Worm (Caenorhabditis elegans) whole organism, L4 larva: ENCODE data around the gene ver-1.

Experiments used
- D1046.2 ChIP-seq: fragments of 200-800 bp; sonication (Bioruptor generic); IDR thresholded peaks from 2 replicates; pipeline ENCODE4 v1.3.6; 2022; ENCODE audit warnings: missing genetic modification characterization, missing compliant biosample characterization
- F10B5.3 ChIP-seq: sonication (generic microtip); optimal IDR thresholded peaks from 2 replicates; lab custom pipeline; 2016; ENCODE audit warnings: mild to moderate bottlenecking, missing genetic modification characterization, missing compliant biosample characterization
- F44E2.7 ChIP-seq: fragments of 200-800 bp; sonication (Bioruptor generic); IDR thresholded peaks from 2 replicates; pipeline ENCODE4 v2.1.2; 2022; ENCODE audit warnings: missing genetic modification characterization, missing compliant biosample characterization
- F49E8.2 ChIP-seq: sonication (generic microtip); optimal IDR thresholded peaks from 2 replicates; lab custom pipeline; 2016; ENCODE audit warnings: missing compliant biosample characterization, mild to moderate bottlenecking, missing genetic modification characterization, borderline replicate concordance
- Y105C5A.15 ChIP-seq: fragments of 200-800 bp; sonication (Bioruptor generic); IDR thresholded peaks from 2 replicates; pipeline ENCODE4 v1.3.6; 2022; ENCODE audit warnings: missing genetic modification characterization, missing compliant biosample characterization
- Y5F2A.4 ChIP-seq: fragments of 200-800 bp; sonication (Bioruptor generic); optimal IDR thresholded peaks from 2 replicates; lab custom pipeline; 2018; ENCODE audit warnings: mild to moderate bottlenecking, missing genetic modification characterization, missing compliant biosample characterization
- ZK546.5 ChIP-seq, 2 experiments: sonication (generic microtip); optimal IDR thresholded peaks; 2 replicates each; lab custom pipeline; 2017; ENCODE audit warnings: missing biosample characterization in 2 of 2, missing genetic modification characterization in 2 of 2
- aha-1 ChIP-seq: fragments of 150-350 bp; peaks from one replicate; lab custom pipeline; 2014; ENCODE audit warnings: missing biosample characterization, missing genetic modification characterization
- aly-2 ChIP-seq: sonication (generic microtip); optimal IDR thresholded peaks from 2 replicates; lab custom pipeline; 2018; ENCODE audit warnings: missing biosample characterization, missing genetic modification characterization
- ama-1 ChIP-seq: fragments of 150-350 bp; optimal IDR thresholded peaks from 2 replicates; lab custom pipeline; 2014; ENCODE audit warnings: inconsistent platforms, mixed read lengths
- ceh-20 ChIP-seq: fragments of 200-800 bp; sonication (Bioruptor generic); IDR thresholded peaks from 2 replicates; pipeline ENCODE4 v1.3.6; 2022; ENCODE audit warnings: missing genetic modification reagents, missing genetic modification characterization, missing compliant biosample characterization
- ceh-28 ChIP-seq: fragments of 150-350 bp; optimal IDR thresholded peaks from 2 replicates; lab custom pipeline; 2014; ENCODE audit warnings: missing biosample characterization, missing genetic modification reagents, missing genetic modification characterization
- ceh-32 ChIP-seq: sonication (generic microtip); optimal IDR thresholded peaks from 2 replicates; lab custom pipeline; 2016; ENCODE audit warnings: mild to moderate bottlenecking, missing genetic modification characterization, missing compliant biosample characterization; ENCODE audit not compliant: poor library complexity
- ceh-82 ChIP-seq: sonication (generic microtip); optimal IDR thresholded peaks from 2 replicates; lab custom pipeline; 2017; ENCODE audit warnings: missing biosample characterization, missing genetic modification characterization
- ces-1 ChIP-seq: fragments of 150-350 bp; sonication (generic microtip); optimal IDR thresholded peaks from 4 replicates; lab custom pipeline; 2014; ENCODE audit warnings: missing biosample characterization, missing genetic modification reagents, missing genetic modification characterization
- ctbp-1 ChIP-seq: fragments of 200-800 bp; sonication (Bioruptor generic); IDR thresholded peaks from 2 replicates; pipeline ENCODE4 v1.3.6; 2022; ENCODE audit warnings: missing genetic modification reagents, missing genetic modification characterization, missing compliant biosample characterization
- daf-12 ChIP-seq: fragments of 150-350 bp; optimal IDR thresholded peaks from 2 replicates; lab custom pipeline; 2014; ENCODE audit warnings: missing biosample characterization, missing genetic modification reagents, missing genetic modification characterization
- dmd-6 ChIP-seq: fragments of 200-800 bp; sonication (Bioruptor generic); IDR thresholded peaks from 2 replicates; pipeline ENCODE4 v1.3.6; 2022; ENCODE audit warnings: missing genetic modification reagents, missing genetic modification characterization, missing compliant biosample characterization
- fkh-10 ChIP-seq: fragments of 150-350 bp; optimal IDR thresholded peaks from 2 replicates; lab custom pipeline; 2014; ENCODE audit warnings: missing biosample characterization, missing genetic modification reagents, missing genetic modification characterization
- hif-1 ChIP-seq, 2 experiments: sonication (generic microtip); optimal IDR thresholded peaks; 2 replicates each; lab custom pipeline; 2016 to 2017; ENCODE audit warnings: missing compliant biosample characterization in 2 of 2, missing genetic modification characterization in 2 of 2, missing genetic modification reagents in 2 of 2, missing genotype in 2 of 2, mild to moderate bottlenecking in 1 of 2
- hlh-11 ChIP-seq: fragments of 200-800 bp; sonication (Bioruptor generic); optimal IDR thresholded peaks from 2 replicates; lab custom pipeline; 2018; ENCODE audit warnings: mild to moderate bottlenecking, missing genetic modification characterization, missing compliant biosample characterization
- jun-1 ChIP-seq: fragments of 150-350 bp; optimal IDR thresholded peaks from 2 replicates; lab custom pipeline; 2014; ENCODE audit warnings: missing biosample characterization, missing genetic modification reagents, missing genetic modification characterization
- lin-29 ChIP-seq: fragments of 200-800 bp; sonication (Bioruptor generic); IDR thresholded peaks from 2 replicates; pipeline ENCODE4 v1.3.6; 2022; ENCODE audit warnings: missing genetic modification reagents, missing genetic modification characterization, missing compliant biosample characterization
- lir-3 ChIP-seq: sonication (generic microtip); optimal IDR thresholded peaks from 2 replicates; lab custom pipeline; 2016; ENCODE audit warnings: mild to moderate bottlenecking, missing genetic modification characterization, missing compliant biosample characterization
- lsy-2 ChIP-seq, 2 experiments: fragments of 150-350 bp in 1 of 2; sonication (generic microtip) in 1 of 2; optimal IDR thresholded peaks; 2 replicates each; lab custom pipeline; 2014 to 2017; ENCODE audit warnings: missing biosample characterization in 2 of 2, missing genetic modification characterization in 2 of 2
- madf-9 ChIP-seq: fragments of 200-800 bp; sonication (Bioruptor generic); conservative IDR thresholded peaks from 2 replicates; pipeline ENCODE4 v1.3.6; 2022; ENCODE audit warnings: missing genetic modification reagents, missing genetic modification characterization, missing compliant biosample characterization
- mdt-29 ChIP-seq: fragments of 200-800 bp; sonication (Bioruptor generic); IDR thresholded peaks from 2 replicates; pipeline ENCODE4 v1.3.6; 2022; ENCODE audit warnings: missing genetic modification reagents, missing genetic modification characterization, missing compliant biosample characterization
- mxl-3 ChIP-seq: fragments of 200-800 bp; sonication (Bioruptor generic); optimal IDR thresholded peaks from 2 replicates; lab custom pipeline; 2018; ENCODE audit warnings: mild to moderate bottlenecking, missing genetic modification characterization, missing compliant biosample characterization
- nhr-10 ChIP-seq: fragments of 150-350 bp; optimal IDR thresholded peaks from 2 replicates; lab custom pipeline; 2014; ENCODE audit warnings: missing biosample characterization, missing genetic modification characterization
- nhr-237 ChIP-seq: sonication (generic microtip); optimal IDR thresholded peaks from 2 replicates; lab custom pipeline; 2017; ENCODE audit warnings: missing biosample characterization, missing genetic modification characterization
- nhr-28 ChIP-seq: fragments of 150-350 bp; optimal IDR thresholded peaks from 2 replicates; lab custom pipeline; 2014; ENCODE audit warnings: missing biosample characterization, missing genetic modification characterization
- nhr-6 ChIP-seq: fragments of 150-350 bp; optimal IDR thresholded peaks from 2 replicates; lab custom pipeline; 2014; ENCODE audit warnings: missing biosample characterization, missing genetic modification characterization
- nhr-77 ChIP-seq: fragments of 150-350 bp; optimal IDR thresholded peaks from 2 replicates; lab custom pipeline; 2014; ENCODE audit warnings: missing biosample characterization, missing genetic modification characterization
- php-3 ChIP-seq: fragments of 200-800 bp; sonication (Bioruptor generic); IDR thresholded peaks from 2 replicates; pipeline ENCODE4 v1.3.6; 2022; ENCODE audit warnings: missing genetic modification reagents, missing genetic modification characterization, missing compliant biosample characterization
- sdz-12 ChIP-seq: fragments of 200-800 bp; sonication (Bioruptor generic); optimal IDR thresholded peaks from 2 replicates; lab custom pipeline; 2018; ENCODE audit warnings: mild to moderate bottlenecking, missing genetic modification characterization, missing compliant biosample characterization
- spr-1 ChIP-seq: sonication (generic microtip); optimal IDR thresholded peaks from 2 replicates; lab custom pipeline; 2016; ENCODE audit warnings: mild to moderate bottlenecking, missing genetic modification characterization, missing compliant biosample characterization
- tra-1 ChIP-seq: fragments of 200-800 bp; sonication (Bioruptor generic); IDR thresholded peaks from 2 replicates; pipeline ENCODE4 v1.3.6; 2022; ENCODE audit warnings: missing genetic modification reagents, missing genetic modification characterization, missing compliant biosample characterization
- unc-39 ChIP-seq: sonication (generic microtip); optimal IDR thresholded peaks from 2 replicates; lab custom pipeline; 2017; ENCODE audit warnings: missing biosample characterization, missing genetic modification characterization
- unc-62 ChIP-seq, 3 experiments: fragments of 150-350 bp in 1 of 3; sonication (generic microtip); optimal IDR thresholded peaks in 2 of 3; peaks in 1 of 3; 1 replicate in 1 of 3; 2 replicates in 2 of 3; lab custom pipeline; 2014 to 2017; ENCODE audit warnings: missing biosample characterization in 3 of 3, missing genetic modification characterization in 3 of 3, missing genetic modification reagents in 3 of 3, missing genotype in 1 of 3
- vab-7 ChIP-seq: fragments of 200-800 bp; sonication (Bioruptor generic); IDR thresholded peaks from 2 replicates; pipeline ENCODE4 v1.3.6; 2022; ENCODE audit warnings: missing genetic modification reagents, missing genetic modification characterization, missing compliant biosample characterization
- zag-1 ChIP-seq: fragments of 150-350 bp; optimal IDR thresholded peaks from 2 replicates; lab custom pipeline; 2014; ENCODE audit warnings: missing biosample characterization, missing genetic modification characterization
- zfp-2 ChIP-seq: sonication (generic microtip); optimal IDR thresholded peaks from 2 replicates; lab custom pipeline; 2016; ENCODE audit warnings: mild to moderate bottlenecking, missing genetic modification characterization, missing compliant biosample characterization
- zfp-3 ChIP-seq: fragments of 200-800 bp; sonication (Bioruptor generic); conservative IDR thresholded peaks from 2 replicates; pipeline ENCODE4 v1.3.6; 2022; ENCODE audit warnings: missing genetic modification reagents, missing genetic modification characterization, missing compliant biosample characterization
- zip-2 ChIP-seq: fragments of 150-350 bp; optimal IDR thresholded peaks from 2 replicates; lab custom pipeline; 2014; ENCODE audit warnings: missing biosample characterization, missing genetic modification characterization
- ztf-11 ChIP-seq: fragments of 150-350 bp; optimal IDR thresholded peaks from 2 replicates; lab custom pipeline; 2014; ENCODE audit warnings: missing biosample characterization, missing genetic modification characterization

The ver-1 gene

ce11 chrIII:156645-157044, at the start of gene ver-1, which contains the start of gene zig-13:
ver-1 (plus strand) TSS chrIII:156824.
zig-13 (minus strand) TSS chrIII:156745.
- TF ChIP-seq F49E8.2 (tag; lab: Kevin White, UChicago) (no peak), zag-1 (no peak), Y5F2A.4 (GFP tag; lab: Kevin White, UChicago) (no peak)

- TF ChIP-seq ztf-11 (tag; lab: Kevin White, UChicago) (no peak), daf-12 (tag; lab: Kevin White, UChicago) (no peak), mxl-3 (GFP tag; lab: Kevin White, UChicago) (no peak), unc-39 (tag; lab: Kevin White, UChicago) (no peak), ceh-82 (tag; lab: Kevin White, UChicago) (no peak), hif-1 (tag; optimal IDR thresholded peaks at IDR 0.05; lab: Kevin White, UChicago) (no peak), F10B5.3 (no peak), nhr-6 (no peak), jun-1 (no peak), aly-2 (tag; lab: Kevin White, UChicago) (no peak), Y5F2A.4 (GFP tag; lab: Kevin White, UChicago) (no peak), nhr-28 (tag; lab: Kevin White, UChicago) (no peak), zfp-3 (GFP tag; lab: Robert Waterston, UW) (no peak), fkh-10 (GFP tag; lab: Kevin White, UChicago) (no peak), madf-9 (no peak), hlh-11 (tag; lab: Kevin White, UChicago) (no peak), ceh-28 (tag; lab: Kevin White, UChicago) (no peak)
Measured at ce11 chrIII:114603-115002, 42.0 kb upstream of the ver-1 start, which contains the start of gene C29F9.6. C29F9.6 (plus strand) TSS chrIII:114903.

- TF ChIP-seq nhr-237: no peak
- no peak for TF ChIP-seq tra-1 (GFP tag; lab: Robert Waterston, UW)
- peak in 1 of 2 experiments; percentile 59 for TF ChIP-seq unc-62 (GFP tag; optimal IDR thresholded peaks at IDR 0.05 in 1 of 2; lab: Kevin White, UChicago)
- TF ChIP-seq unc-62 (tag; optimal IDR thresholded peaks at IDR 0.05; lab: Kevin White, UChicago): no peak
- no peak for TF ChIP-seq ceh-32
Measured at ce11 chrIII:117210-117609, 39.4 kb upstream of the ver-1 start, which contains the start of gene C29F9.5. C29F9.5 (plus strand) TSS chrIII:117510.

- TF ChIP-seq ama-1 (lab: Kevin White, UChicago) (no peak), aha-1 (tag; lab: Kevin White, UChicago) (peak; percentile 91)
Measured at ce11 chrIII:117857-118256, 38.8 kb upstream of the ver-1 start.

ce11 chrIII:120199-120598, 36.4 kb upstream of the ver-1 start, which contains the start of gene pals-24:
pals-24 (plus strand) TSS chrIII:120435.
- TF ChIP-seq ZK546.5 (tag; optimal IDR thresholded peaks at IDR 0.05; lab: Kevin White, UChicago): no peak
- TF ChIP-seq sdz-12: no peak
- TF ChIP-seq ztf-11 (tag; lab: Kevin White, UChicago): no peak
- no peak for TF ChIP-seq aly-2 (tag; lab: Kevin White, UChicago)
- no peak for TF ChIP-seq Y105C5A.15
- TF ChIP-seq hlh-11 (tag; lab: Kevin White, UChicago): peak; percentile 74
- no peak for TF ChIP-seq spr-1 (tag; lab: Kevin White, UChicago)
- TF ChIP-seq nhr-77: no peak
- TF ChIP-seq lir-3 (tag; lab: Kevin White, UChicago): no peak
- peak; percentile 59 for TF ChIP-seq dmd-6
- TF ChIP-seq F44E2.7 (GFP tag; lab: Robert Waterston, UW): no peak
- TF ChIP-seq daf-12 (tag; lab: Kevin White, UChicago): no peak
- no peak for TF ChIP-seq lin-29 (GFP tag; lab: Robert Waterston, UW)
- peak; percentile 62 for TF ChIP-seq aha-1 (tag; lab: Kevin White, UChicago)
- TF ChIP-seq ces-1 (GFP tag; lab: Kevin White, UChicago): no peak
- no peak for TF ChIP-seq lsy-2 (tag; optimal IDR thresholded peaks at IDR 0.05; lab: Kevin White, UChicago)
- no peak for TF ChIP-seq mdt-29 (GFP tag; lab: Robert Waterston, UW)
- TF ChIP-seq D1046.2 (GFP tag; lab: Robert Waterston, UW): no peak
- no peak for TF ChIP-seq vab-7 (GFP tag; lab: Robert Waterston, UW)
- no peak for TF ChIP-seq ceh-20
- no peak for TF ChIP-seq ctbp-1 (GFP tag; lab: Robert Waterston, UW)
- peak; percentile 86 for TF ChIP-seq nhr-28 (tag; lab: Kevin White, UChicago)
- TF ChIP-seq php-3: peak; percentile 55; the same call in 1 of the 2 replicates
- TF ChIP-seq ceh-28 (tag; lab: Kevin White, UChicago): no peak
- TF ChIP-seq zfp-2 (tag; lab: Kevin White, UChicago): no peak
- TF ChIP-seq nhr-10 (tag; lab: Kevin White, UChicago): no peak
- peak; percentile 46 for TF ChIP-seq zip-2 (tag; lab: Kevin White, UChicago)
